Worm (Caenorhabditis elegans): Measurements from ENCODE around the gene C43C3.4.
A peak's percentile ranks its signal among the peaks of the same experiment; 100 is the strongest.

The C43C3.4 gene

ce11 chrX:9653016-9653415, 21.7 kb downstream of the C43C3.4 start, which contains the start of gene aex-2:
Gene aex-2 (minus strand): TSS chrX:9653116.
- TF ChIP-seq blmp-1 (tag; optimal IDR thresholded peaks at IDR 0.05; ENCODE audit: insufficient read depth) (no peak), mbf-1 (tag; optimal IDR thresholded peaks at IDR 0.05) (no peak), lin-13 (GFP tag; optimal IDR thresholded peaks at IDR 0.05) (no peak), lsy-2 (tag; optimal IDR thresholded peaks at IDR 0.05) (no peak), ZK546.5 (tag; optimal IDR thresholded peaks at IDR 0.05) (no peak), unc-39 (tag; optimal IDR thresholded peaks at IDR 0.05) (no peak), mab-5 (tag; optimal IDR thresholded peaks at IDR 0.05) (no peak), mdl-1 (tag; optimal IDR thresholded peaks at IDR 0.05) (no peak), nhr-10 (tag; optimal IDR thresholded peaks at IDR 0.05) (no peak), aly-2 (tag; optimal IDR thresholded peaks at IDR 0.05) (no peak), alr-1 (tag; optimal IDR thresholded peaks at IDR 0.05) (no peak), nhr-6 (tag; optimal IDR thresholded peaks at IDR 0.05) (no peak), unc-55 (GFP tag; optimal IDR thresholded peaks at IDR 0.05) (no peak), nhr-11 (tag; optimal IDR thresholded peaks at IDR 0.05) (no peak), R02D3.7 (tag; optimal IDR thresholded peaks at IDR 0.05) (no peak), sem-4 (tag; optimal IDR thresholded peaks at IDR 0.05) (no peak), Y55F3AM.14 (GFP tag; optimal IDR thresholded peaks at IDR 0.05) (no peak)

DNA sequence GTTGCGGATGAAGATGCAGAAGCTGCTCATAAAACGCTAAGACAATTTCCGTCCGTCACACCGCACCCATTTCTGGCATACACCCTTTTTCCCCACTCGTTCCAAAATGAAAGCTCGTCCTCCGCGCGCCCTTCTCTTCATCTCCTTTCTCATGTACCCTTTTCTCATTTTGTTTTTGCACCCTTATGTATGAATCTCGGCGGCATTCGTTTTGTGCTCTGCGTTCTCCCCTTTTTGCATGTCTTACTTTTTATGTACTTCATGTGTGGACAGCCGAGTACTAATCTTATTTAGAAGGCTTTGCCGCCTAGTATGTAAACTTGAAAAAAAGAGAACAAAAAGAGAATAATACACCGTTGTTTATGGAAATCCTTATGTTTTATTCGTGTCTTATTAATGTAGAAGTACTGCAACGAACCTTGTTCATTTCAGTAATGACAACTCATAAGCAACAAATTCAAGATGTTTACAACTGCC, 26.6 kb downstream of the C43C3.4 start, which contains the start of gene F34H10.4:
Gene F34H10.4, plus strand, starts transcription at position 427 of the 477 bp plus-strand sequence.
- TF ChIP-seq mdl-1 (tag; optimal IDR thresholded peaks at IDR 0.05) (no peak), zag-1 (tag; optimal IDR thresholded peaks at IDR 0.05) (no peak), ztf-4 (tag; optimal IDR thresholded peaks at IDR 0.05) (no peak), unc-39 (tag; optimal IDR thresholded peaks at IDR 0.05) (no peak), unc-55 (GFP tag; optimal IDR thresholded peaks at IDR 0.05) (no peak), nhr-6 (tag; optimal IDR thresholded peaks at IDR 0.05) (no peak), lsy-2 (tag; optimal IDR thresholded peaks at IDR 0.05) (no peak), lin-39 (tag; optimal IDR thresholded peaks at IDR 0.05) (no peak), C34F6.9 (tag; optimal IDR thresholded peaks at IDR 0.05) (no peak), aly-2 (tag; optimal IDR thresholded peaks at IDR 0.05) (no peak), Y55F3AM.14 (GFP tag; optimal IDR thresholded peaks at IDR 0.05) (no peak), nhr-12 (tag; optimal IDR thresholded peaks at IDR 0.05) (no peak), peb-1 (tag; optimal IDR thresholded peaks at IDR 0.05) (no peak), skn-1 (tag; optimal IDR thresholded peaks at IDR 0.05) (no peak), fos-1 (tag; optimal IDR thresholded peaks at IDR 0.05) (no peak), lin-11 (tag; optimal IDR thresholded peaks at IDR 0.05) (no peak), ama-1 (optimal IDR thresholded peaks at IDR 0.05) (no peak), R02D3.7 (tag; optimal IDR thresholded peaks at IDR 0.05) (no peak), alr-1 (tag; optimal IDR thresholded peaks at IDR 0.05) (no peak), ztf-1 (GFP tag; conservative IDR thresholded peaks at IDR 0.05) (no peak)

- no peak for TF ChIP-seq mbf-1 (tag; optimal IDR thresholded peaks at IDR 0.05)
- no peak for TF ChIP-seq fos-1 (tag; optimal IDR thresholded peaks at IDR 0.05)
- TF ChIP-seq nhr-77 (tag; optimal IDR thresholded peaks at IDR 0.05): no peak
- TF ChIP-seq nhr-23 (tag; optimal IDR thresholded peaks at IDR 0.05): no peak
- TF ChIP-seq peb-1 (tag; optimal IDR thresholded peaks at IDR 0.05): no peak
- no peak for TF ChIP-seq zag-1 (tag; optimal IDR thresholded peaks at IDR 0.05)
- no peak for TF ChIP-seq unc-62 (GFP tag; optimal IDR thresholded peaks at IDR 0.05)
- TF ChIP-seq crh-2 (tag; optimal IDR thresholded peaks at IDR 0.05): peak; percentile 26
- no peak for TF ChIP-seq ceh-82 (tag; optimal IDR thresholded peaks at IDR 0.05)
- no peak for TF ChIP-seq ztf-11 (tag; optimal IDR thresholded peaks at IDR 0.05)
- TF ChIP-seq sem-4 (tag; optimal IDR thresholded peaks at IDR 0.05): no peak
- peak; percentile 43 for TF ChIP-seq unc-55 (GFP tag; optimal IDR thresholded peaks at IDR 0.05)
- no peak for TF ChIP-seq lin-39 (tag; optimal IDR thresholded peaks at IDR 0.05)
- TF ChIP-seq lin-13 (GFP tag; optimal IDR thresholded peaks at IDR 0.05): no peak
- TF ChIP-seq Y55F3AM.14 (GFP tag; optimal IDR thresholded peaks at IDR 0.05): no peak
- TF ChIP-seq unc-39 (tag; optimal IDR thresholded peaks at IDR 0.05): no peak
- no peak for TF ChIP-seq elt-1 (tag; optimal IDR thresholded peaks at IDR 0.05)
- no peak for TF ChIP-seq nhr-10 (tag; optimal IDR thresholded peaks at IDR 0.05)
- TF ChIP-seq elt-3 (tag; optimal IDR thresholded peaks at IDR 0.05): no peak
- no peak for TF ChIP-seq lsy-2 (tag; optimal IDR thresholded peaks at IDR 0.05)
- TF ChIP-seq mab-5 (tag; optimal IDR thresholded peaks at IDR 0.05): no peak
- TF ChIP-seq gmeb-1 (tag; optimal IDR thresholded peaks at IDR 0.05): no peak
- TF ChIP-seq mdl-1 (tag; optimal IDR thresholded peaks at IDR 0.05): no peak
- TF ChIP-seq ztf-4 (tag; optimal IDR thresholded peaks at IDR 0.05): no peak
- TF ChIP-seq nhr-12 (tag; optimal IDR thresholded peaks at IDR 0.05): no peak
- peak; percentile 89 for TF ChIP-seq nhr-25 (tag; optimal IDR thresholded peaks at IDR 0.05)
- TF ChIP-seq blmp-1 (tag; optimal IDR thresholded peaks at IDR 0.05; ENCODE audit: insufficient read depth): peak; percentile 74
- no peak for TF ChIP-seq snpc-4 (tag; optimal IDR thresholded peaks at IDR 0.05)
- TF ChIP-seq nhr-11 (tag; optimal IDR thresholded peaks at IDR 0.05): no peak
- TF ChIP-seq sma-3 (GFP tag; optimal IDR thresholded peaks at IDR 0.05): peak; percentile 30
- TF ChIP-seq ZK546.5 (tag; optimal IDR thresholded peaks at IDR 0.05): no peak
- no peak for TF ChIP-seq ztf-1 (GFP tag; conservative IDR thresholded peaks at IDR 0.05)
- no peak for TF ChIP-seq lin-11 (tag; optimal IDR thresholded peaks at IDR 0.05)
- TF ChIP-seq nhr-21 (tag; optimal IDR thresholded peaks at IDR 0.05): peak; percentile 6
- TF ChIP-seq sma-9 (GFP tag; optimal IDR thresholded peaks at IDR 0.05): peak; percentile 64
- TF ChIP-seq sma-9 (tag; optimal IDR thresholded peaks at IDR 0.05): no peak
- peak; percentile 11 for TF ChIP-seq nhr-6 (tag; optimal IDR thresholded peaks at IDR 0.05)
- peak; percentile 21 for TF ChIP-seq C34F6.9 (tag; optimal IDR thresholded peaks at IDR 0.05)
- TF ChIP-seq ama-1 (optimal IDR thresholded peaks at IDR 0.05): no peak
- TF ChIP-seq dmd-4 (tag; optimal IDR thresholded peaks at IDR 0.05): no peak
Observed at ce11 chrX:9642775-9643461, 31.8 kb downstream of the C43C3.4 start.
